Fruit fly (Drosophila melanogaster) whole organism, adult: ENCODE measurements around the gene CG31388.

Experiments used
- CG11617 ChIP-seq: fragments of 200-800 bp; sonication (Bioruptor generic); optimal IDR thresholded peaks from 2 replicates; lab custom pipeline; 2017; ENCODE audit warnings: mild to moderate bottlenecking, missing biosample characterization, missing genetic modification reagents, missing genetic modification characterization
- CG12768 ChIP-seq: fragments of 200-800 bp; sonication (Bioruptor generic); optimal IDR thresholded peaks from 2 replicates; lab custom pipeline; 2017; ENCODE audit warnings: missing biosample characterization, missing genetic modification characterization, mild to moderate bottlenecking, moderate library complexity, missing genetic modification reagents
- CG14711 ChIP-seq: fragments of 200-800 bp; sonication (Bioruptor generic); optimal IDR thresholded peaks from 2 replicates; lab custom pipeline; 2018; ENCODE audit warnings: missing biosample characterization, mild to moderate bottlenecking, missing genetic modification characterization, moderate library complexity
- CG1620 ChIP-seq: fragments of 200-800 bp; sonication (Bioruptor generic); optimal IDR thresholded peaks from 2 replicates; lab custom pipeline; 2016; ENCODE audit warnings: missing biosample characterization, missing genetic modification characterization
- CG33017 ChIP-seq: fragments of 200-800 bp; sonication (Bioruptor generic); optimal IDR thresholded peaks from 2 replicates; lab custom pipeline; 2018; ENCODE audit warnings: missing biosample characterization, mild to moderate bottlenecking, missing genetic modification characterization, moderate library complexity
- CG5204 ChIP-seq: fragments of 200-800 bp; sonication (Bioruptor generic); optimal IDR thresholded peaks from 2 replicates; lab custom pipeline; 2016; ENCODE audit warnings: missing biosample characterization, missing genetic modification characterization
- CG7045 ChIP-seq: fragments of 200-800 bp; sonication (Bioruptor generic); optimal IDR thresholded peaks from 2 replicates; lab custom pipeline; 2017; ENCODE audit warnings: missing biosample characterization, mild to moderate bottlenecking, missing genetic modification characterization
- CG7101 ChIP-seq: fragments of 200-800 bp; sonication (Bioruptor generic); optimal IDR thresholded peaks from 2 replicates; lab custom pipeline; 2018; ENCODE audit warnings: missing biosample characterization, mild to moderate bottlenecking, missing genetic modification characterization, moderate library complexity
- Clk ChIP-seq: fragments of 200-800 bp; sonication (Bioruptor generic); optimal IDR thresholded peaks from 2 replicates; lab custom pipeline; 2017; ENCODE audit warnings: missing biosample characterization, missing genetic modification characterization
- Crg-1 ChIP-seq: fragments of 200-800 bp; sonication (Bioruptor generic); optimal IDR thresholded peaks from 2 replicates; lab custom pipeline; 2016; ENCODE audit warnings: missing biosample characterization, missing genetic modification characterization
- Hr96 ChIP-seq: fragments of 200-800 bp; sonication (Bioruptor generic); optimal IDR thresholded peaks from 2 replicates; lab custom pipeline; 2016; ENCODE audit warnings: missing biosample characterization, missing genetic modification characterization
- Mnt ChIP-seq: fragments of 200-800 bp; sonication (Bioruptor generic); optimal IDR thresholded peaks from 2 replicates; lab custom pipeline; 2016; ENCODE audit warnings: missing biosample characterization, mild to moderate bottlenecking, missing genetic modification characterization
- bab1 ChIP-seq: fragments of 200-800 bp; sonication (Bioruptor generic); optimal IDR thresholded peaks from 3 replicates; lab custom pipeline; 2019; ENCODE audit warnings: missing biosample characterization, mild to moderate bottlenecking, missing genetic modification characterization, moderate library complexity
- cic ChIP-seq: fragments of 200-800 bp; sonication (Bioruptor generic); optimal IDR thresholded peaks from 2 replicates; lab custom pipeline; 2017; ENCODE audit warnings: missing biosample characterization, mild to moderate bottlenecking, missing genetic modification characterization, moderate library complexity
- cnc ChIP-seq, 2 experiments: fragments of >200 bp; optimal IDR thresholded peaks; 2 replicates each; lab custom pipeline; 2017
- kay ChIP-seq: fragments of 200-800 bp; sonication (Bioruptor generic); peaks from one replicate; lab custom pipeline; 2016; ENCODE audit warnings: missing biosample characterization, missing genetic modification characterization, borderline replicate concordance
- ovo ChIP-seq: fragments of 200-800 bp; sonication (Bioruptor generic); optimal IDR thresholded peaks from 2 replicates; lab custom pipeline; 2016; ENCODE audit warnings: missing biosample characterization, missing genetic modification characterization
- pad ChIP-seq: fragments of 200-800 bp; sonication (Bioruptor generic); optimal IDR thresholded peaks from 3 replicates; lab custom pipeline; 2017; ENCODE audit warnings: missing biosample characterization, missing genetic modification characterization, mild to moderate bottlenecking, moderate library complexity, missing genetic modification reagents
- tj ChIP-seq: fragments of 200-800 bp; sonication (Bioruptor generic); optimal IDR thresholded peaks from 3 replicates; lab custom pipeline; 2017; ENCODE audit warnings: missing biosample characterization, mild to moderate bottlenecking, missing genetic modification characterization, moderate library complexity
- toe ChIP-seq: fragments of 200-800 bp; sonication (Bioruptor generic); optimal IDR thresholded peaks from 2 replicates; lab custom pipeline; 2016; ENCODE audit warnings: missing biosample characterization, missing genetic modification characterization

CG31388 gene

DNA sequence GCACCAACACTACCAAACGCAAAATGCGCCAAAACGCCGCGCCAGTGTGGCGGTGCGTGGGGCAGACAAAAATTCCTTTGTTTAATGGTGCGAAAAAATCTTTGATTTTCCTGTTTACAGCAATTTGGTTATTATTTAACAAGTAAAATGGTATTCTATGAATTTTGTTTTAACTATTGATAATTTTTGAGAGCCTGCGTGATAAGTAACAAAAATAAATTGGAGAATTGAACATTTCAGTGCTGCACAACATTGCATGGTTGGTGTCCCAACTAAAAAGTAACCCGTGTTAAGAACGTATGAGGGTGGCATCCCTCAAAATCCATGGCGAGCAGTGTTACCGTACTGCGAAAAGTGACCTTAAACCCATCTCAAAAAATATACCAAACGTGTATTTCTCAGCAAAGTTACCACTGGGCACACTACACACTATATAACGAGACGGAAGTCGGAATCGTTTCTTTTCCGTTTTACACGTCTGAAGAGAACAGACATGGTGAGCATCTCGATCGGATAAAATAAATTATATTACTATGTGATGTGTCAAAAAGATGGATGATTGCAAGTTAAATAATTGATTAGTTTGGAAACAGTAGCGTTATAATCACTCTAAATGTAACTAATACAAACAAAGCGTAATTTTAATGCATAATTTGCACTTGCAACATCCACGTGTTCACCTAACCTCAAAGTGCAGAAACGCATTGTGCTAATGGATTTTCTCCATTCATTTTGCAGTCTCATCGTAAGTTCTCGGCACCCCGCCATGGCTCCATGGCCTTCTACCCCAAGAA lies 16.0 kb upstream of the CG31388 start, which contains the start of the genes CG6693 and RpL3:
TSS of gene CG6693 (minus strand) at position 203 of the 794 bp plus-strand sequence.
TSS of gene RpL3 (plus strand) at position 458 of the 794 bp plus-strand sequence.
- TF ChIP-seq cic (GFP tag; lab: Kevin White, UChicago), result peak; percentile 75
- TF ChIP-seq Hr96, result peak; percentile 81
- TF ChIP-seq CG7045 (GFP tag; lab: Kevin White, UChicago), result peak; percentile 69
- TF ChIP-seq Crg-1 (GFP tag; lab: Kevin White, UChicago), result peak; percentile 78
- peak; percentile 68 for TF ChIP-seq toe (GFP tag; lab: Kevin White, UChicago)
- peak; percentile 73 for TF ChIP-seq CG1620 (GFP tag; lab: Kevin White, UChicago)
- peak; percentile 56 for TF ChIP-seq tj (GFP tag; lab: Kevin White, UChicago)
- peak; percentile 91 for TF ChIP-seq CG7101 (tag; lab: Kevin White, UChicago)
- TF ChIP-seq Mnt (GFP tag; lab: Kevin White, UChicago), result peak; percentile 97
- TF ChIP-seq ovo (GFP tag; lab: Kevin White, UChicago), result peak; percentile 39
- TF ChIP-seq Clk (GFP tag; lab: Kevin White, UChicago), result peak; percentile 54
- TF ChIP-seq kay (GFP tag; lab: Kevin White, UChicago), result no peak
- TF ChIP-seq CG12768, result peak; percentile 85
- TF ChIP-seq pad (GFP tag; lab: Kevin White, UChicago), result peak; percentile 73
- peak; percentile 87 for TF ChIP-seq bab1 (GFP tag; lab: Kevin White, UChicago)
- no peak for TF ChIP-seq CG5204 (GFP tag; lab: Kevin White, UChicago)
- peak; percentile 84 for TF ChIP-seq CG11617 (GFP tag; lab: Kevin White, UChicago)
- TF ChIP-seq cnc (optimal IDR thresholded peaks at IDR 0.05; lab: Kevin White, UChicago), result peak in 1 of 2 experiments; percentile 46
- TF ChIP-seq CG33017 (tag; lab: Kevin White, UChicago), result peak; percentile 90
- peak; percentile 57 for TF ChIP-seq CG14711 (tag; lab: Kevin White, UChicago)

dm6 chr3R:11222587-11222986 lies 15.0 kb upstream of the CG31388 start:
- TF ChIP-seq kay (GFP tag; lab: Kevin White, UChicago) (no peak), Mnt (GFP tag; lab: Kevin White, UChicago) (peak; percentile 3)

DNA sequence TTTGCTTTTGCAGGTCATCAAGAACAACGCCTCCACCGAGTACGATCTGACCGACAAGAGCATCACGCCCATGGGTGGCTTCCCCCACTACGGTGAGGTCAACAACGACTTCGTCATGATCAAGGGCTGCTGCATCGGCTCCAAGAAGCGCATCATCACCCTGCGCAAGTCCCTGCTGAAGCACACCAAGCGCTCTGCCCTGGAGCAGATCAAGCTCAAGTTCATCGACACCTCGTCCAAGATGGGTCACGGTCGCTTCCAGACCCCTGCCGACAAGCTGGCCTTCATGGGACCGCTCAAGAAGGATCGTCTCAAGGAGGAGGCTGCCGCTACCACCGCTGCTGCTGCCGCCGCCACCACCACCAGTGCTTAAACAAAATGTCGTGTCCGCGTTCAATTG lies 13.1 kb upstream of the CG31388 start:
- no peak for TF ChIP-seq tj (GFP tag; lab: Kevin White, UChicago)
- no peak for TF ChIP-seq CG5204 (GFP tag; lab: Kevin White, UChicago)
- TF ChIP-seq toe (GFP tag; lab: Kevin White, UChicago), result no peak
- TF ChIP-seq CG11617 (GFP tag; lab: Kevin White, UChicago), result no peak
- TF ChIP-seq pad (GFP tag; lab: Kevin White, UChicago), result no peak
- no peak for TF ChIP-seq bab1 (GFP tag; lab: Kevin White, UChicago)

- no peak for TF ChIP-seq toe (GFP tag; lab: Kevin White, UChicago)
- no peak for TF ChIP-seq cnc (optimal IDR thresholded peaks at IDR 0.05; lab: Kevin White, UChicago)
- no peak for TF ChIP-seq Clk (GFP tag; lab: Kevin White, UChicago)
- TF ChIP-seq Hr96, result no peak
- no peak for TF ChIP-seq CG11617 (GFP tag; lab: Kevin White, UChicago)
- no peak for TF ChIP-seq kay (GFP tag; lab: Kevin White, UChicago)
- no peak for TF ChIP-seq Mnt (GFP tag; lab: Kevin White, UChicago)
- TF ChIP-seq CG1620 (GFP tag; lab: Kevin White, UChicago), result no peak
These were observed 12.4 kb upstream of the CG31388 start, which contains the start of gene scpr-C for dm6 chr3R:11225220-11225619. TSS of gene scpr-C (plus strand) at chr3R:11225520.

- TF ChIP-seq bab1 (GFP tag; lab: Kevin White, UChicago), result peak; percentile 98
- no peak for TF ChIP-seq CG5204 (GFP tag; lab: Kevin White, UChicago)
- TF ChIP-seq CG7101 (tag; lab: Kevin White, UChicago), result peak; percentile 99
- peak; percentile 89 for TF ChIP-seq CG12768
- TF ChIP-seq CG33017 (tag; lab: Kevin White, UChicago), result peak; percentile 99
- TF ChIP-seq CG11617 (GFP tag; lab: Kevin White, UChicago), result peak; percentile 95
- peak; percentile 87 for TF ChIP-seq CG1620 (GFP tag; lab: Kevin White, UChicago)
- TF ChIP-seq cic (GFP tag; lab: Kevin White, UChicago), result peak; percentile 62
- TF ChIP-seq pad (GFP tag; lab: Kevin White, UChicago), result peak; percentile 66
- TF ChIP-seq cnc (optimal IDR thresholded peaks at IDR 0.05; lab: Kevin White, UChicago), result no peak
- peak; percentile 68 for TF ChIP-seq tj (GFP tag; lab: Kevin White, UChicago)
- TF ChIP-seq CG7045 (GFP tag; lab: Kevin White, UChicago), result peak; percentile 91
- TF ChIP-seq ovo (GFP tag; lab: Kevin White, UChicago), result peak; percentile 87
- peak; percentile 97 for TF ChIP-seq CG14711 (tag; lab: Kevin White, UChicago)
- TF ChIP-seq Hr96, result no peak
- peak; percentile 69 for TF ChIP-seq Mnt (GFP tag; lab: Kevin White, UChicago)
- TF ChIP-seq Crg-1 (GFP tag; lab: Kevin White, UChicago), result peak; percentile 92
- no peak for TF ChIP-seq toe (GFP tag; lab: Kevin White, UChicago)
These were observed 11.1 kb upstream of the CG31388 start, which contains the start of gene CG17726 for dm6 chr3R:11226496-11226895. TSS of gene CG17726 (plus strand) at chr3R:11226762.

- TF ChIP-seq pad (GFP tag; lab: Kevin White, UChicago) (no peak), Mnt (GFP tag; lab: Kevin White, UChicago) (no peak), CG11617 (GFP tag; lab: Kevin White, UChicago) (no peak), CG5204 (GFP tag; lab: Kevin White, UChicago) (no peak), CG7045 (GFP tag; lab: Kevin White, UChicago) (no peak), CG33017 (tag; lab: Kevin White, UChicago) (no peak), cic (GFP tag; lab: Kevin White, UChicago) (no peak)
These were observed 7.2 kb upstream of the CG31388 start, which contains the start of gene GCC88 for dm6 chr3R:11230392-11230791. TSS of gene GCC88 (minus strand) at chr3R:11230600.
